Fruit fly (Drosophila melanogaster): ENCODE measurements around the gene Sec8.

DNA sequence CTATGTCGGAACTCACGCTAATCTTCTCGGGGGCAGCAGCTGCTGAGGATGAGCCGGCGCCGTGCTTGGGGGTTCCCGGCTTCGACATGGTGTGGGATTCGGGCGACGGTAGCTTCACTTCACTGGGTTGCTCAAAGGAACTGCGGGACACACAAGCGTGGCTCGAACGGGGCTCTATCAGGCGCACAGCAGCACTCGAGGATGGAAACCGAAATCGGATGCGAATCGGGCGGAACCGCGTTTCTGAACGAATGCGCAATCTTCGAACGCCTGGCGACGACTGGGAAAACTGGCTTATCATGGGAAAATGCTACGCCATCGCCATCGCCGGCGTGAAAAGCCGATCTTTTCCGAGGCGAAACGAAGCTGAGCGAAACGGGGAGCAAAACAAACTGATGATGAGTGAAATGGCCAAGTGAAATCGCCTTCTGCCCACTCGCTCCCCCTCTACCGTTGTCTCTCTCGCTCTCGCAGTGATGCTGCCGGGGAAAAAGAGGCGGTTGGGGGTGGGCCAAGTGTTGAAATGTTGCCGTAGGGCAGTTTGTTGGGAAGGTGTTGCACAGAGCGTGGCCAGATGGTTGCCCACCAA, 12.9 kb upstream of the Sec8 start:
- TF ChIP-seq bab1 (GFP tag; optimal IDR thresholded peaks at IDR 0.05) (no peak), CG11617 (GFP tag; optimal IDR thresholded peaks at IDR 0.05) (no peak), CG12768 (GFP tag; optimal IDR thresholded peaks at IDR 0.05) (no peak), kay (GFP tag; ENCODE audit: borderline replicate concordance) (no peak), CG14711 (tag; optimal IDR thresholded peaks at IDR 0.05) (no peak), CG1620 (GFP tag; optimal IDR thresholded peaks at IDR 0.05) (no peak), Clk (GFP tag; optimal IDR thresholded peaks at IDR 0.05) (no peak)
